Worm (Caenorhabditis elegans) whole organism, late embryonic: ENCODE measurements around the gene skr-20.

ENCODE experiments used
- C08G9.2 ChIP-seq: sonication (generic microtip); optimal IDR thresholded peaks from 2 replicates; lab custom pipeline; 2016; ENCODE audit warnings: mild to moderate bottlenecking, missing genetic modification characterization, moderate library complexity, missing compliant biosample characterization
- C38D4.7 ChIP-seq: fragments of 200-800 bp; sonication (Bioruptor generic); optimal IDR thresholded peaks from 2 replicates; lab custom pipeline; 2018; ENCODE audit warnings: mild to moderate bottlenecking, missing genetic modification characterization, moderate library complexity, missing compliant biosample characterization
- F13H6.1 ChIP-seq: sonication (generic microtip); optimal IDR thresholded peaks from 2 replicates; lab custom pipeline; 2016; ENCODE audit warnings: missing genetic modification characterization, missing compliant biosample characterization
- K02D7.2 ChIP-seq: sonication (generic microtip); optimal IDR thresholded peaks from 2 replicates; lab custom pipeline; 2017; ENCODE audit warnings: mild to moderate bottlenecking, missing genetic modification characterization, missing compliant biosample characterization
- K09A11.1 ChIP-seq: sonication (generic microtip); optimal IDR thresholded peaks from 2 replicates; lab custom pipeline; 2017; ENCODE audit warnings: antibody characterized with exemption, mild to moderate bottlenecking, missing genetic modification characterization, missing compliant biosample characterization; ENCODE audit not compliant: insufficient read depth
- ama-1 ChIP-seq: fragments of 150-350 bp; optimal IDR thresholded peaks from 2 replicates; lab custom pipeline; 2014
- ceh-14 ChIP-seq: sonication (generic microtip); optimal IDR thresholded peaks from 2 replicates; lab custom pipeline; 2016; ENCODE audit warnings: missing genotype, missing genetic modification characterization, missing compliant biosample characterization
- ceh-18 ChIP-seq: sonication (generic microtip); optimal IDR thresholded peaks from 2 replicates; lab custom pipeline; 2016; ENCODE audit warnings: missing genetic modification characterization, missing compliant biosample characterization
- ceh-19 ChIP-seq: fragments of 200-800 bp; sonication (Bioruptor generic); optimal IDR thresholded peaks from 2 replicates; lab custom pipeline; 2018; ENCODE audit warnings: mild to moderate bottlenecking, missing genetic modification characterization, missing compliant biosample characterization
- ceh-2 ChIP-seq: sonication (generic microtip); optimal IDR thresholded peaks from 2 replicates; lab custom pipeline; 2016; ENCODE audit warnings: missing genotype, missing genetic modification characterization, missing compliant biosample characterization
- ceh-22 ChIP-seq: sonication (generic microtip); optimal IDR thresholded peaks from 2 replicates; lab custom pipeline; 2017; ENCODE audit warnings: missing biosample characterization, missing genetic modification characterization
- ceh-30 ChIP-seq: fragments of 150-350 bp; optimal IDR thresholded peaks from 2 replicates; lab custom pipeline; 2014; ENCODE audit warnings: missing biosample characterization, missing genetic modification characterization
- ceh-31 ChIP-seq: sonication (generic microtip); optimal IDR thresholded peaks from 2 replicates; lab custom pipeline; 2016; ENCODE audit warnings: missing genetic modification characterization, missing compliant biosample characterization
- ceh-34 ChIP-seq: sonication (generic microtip); optimal IDR thresholded peaks from 2 replicates; lab custom pipeline; 2016; ENCODE audit warnings: mild to moderate bottlenecking, missing genetic modification characterization, missing compliant biosample characterization
- ceh-45 ChIP-seq: fragments of 200-800 bp; sonication (Bioruptor generic); IDR thresholded peaks from 2 replicates; pipeline ENCODE4 v1.3.6; 2022; ENCODE audit warnings: missing genetic modification reagents, missing genetic modification characterization, missing compliant biosample characterization
- ceh-48 ChIP-seq: sonication (generic microtip); optimal IDR thresholded peaks from 2 replicates; lab custom pipeline; 2016; ENCODE audit warnings: missing genetic modification characterization, inconsistent platforms, missing compliant biosample characterization
- che-1 ChIP-seq: sonication (generic microtip); optimal IDR thresholded peaks from 2 replicates; lab custom pipeline; 2016; ENCODE audit warnings: mild to moderate bottlenecking, missing genetic modification characterization, missing compliant biosample characterization
- dve-1 ChIP-seq: sonication (generic microtip); optimal IDR thresholded peaks from 2 replicates; lab custom pipeline; 2017; ENCODE audit warnings: antibody characterized with exemption, mild to moderate bottlenecking, missing genetic modification characterization, missing compliant biosample characterization
- elt-2 ChIP-seq: sonication (generic microtip); optimal IDR thresholded peaks from 2 replicates; lab custom pipeline; 2016; ENCODE audit warnings: missing genetic modification reagents, missing genetic modification characterization, missing compliant biosample characterization
- elt-4 ChIP-seq: sonication (generic microtip); optimal IDR thresholded peaks from 2 replicates; lab custom pipeline; 2016; ENCODE audit warnings: missing genetic modification characterization, missing compliant biosample characterization
- fax-1 ChIP-seq: sonication (generic microtip); optimal IDR thresholded peaks from 2 replicates; lab custom pipeline; 2016; ENCODE audit warnings: missing genotype, missing genetic modification characterization, missing compliant biosample characterization
- fkh-10 ChIP-seq: fragments of 150-350 bp; optimal IDR thresholded peaks from 2 replicates; lab custom pipeline; 2014; ENCODE audit warnings: missing biosample characterization, missing genetic modification reagents, missing genetic modification characterization
- gmeb-2 ChIP-seq: sonication (generic microtip); optimal IDR thresholded peaks from 2 replicates; lab custom pipeline; 2016; ENCODE audit warnings: missing genetic modification characterization, inconsistent platforms, missing compliant biosample characterization
- hlh-15 ChIP-seq: sonication (generic microtip); optimal IDR thresholded peaks from 2 replicates; lab custom pipeline; 2016; ENCODE audit warnings: missing genetic modification characterization, missing compliant biosample characterization
- hlh-30 ChIP-seq: sonication (generic microtip); optimal IDR thresholded peaks from 2 replicates; lab custom pipeline; 2017; ENCODE audit warnings: antibody characterized with exemption, missing genetic modification characterization, missing compliant biosample characterization; ENCODE audit not compliant: insufficient read depth
- hlh-6 ChIP-seq: sonication (generic microtip); optimal IDR thresholded peaks from 2 replicates; lab custom pipeline; 2016; ENCODE audit warnings: missing genotype, missing genetic modification characterization, missing compliant biosample characterization
- hlh-8 ChIP-seq: sonication (generic microtip); optimal IDR thresholded peaks from 2 replicates; lab custom pipeline; 2016; ENCODE audit warnings: missing genotype, missing genetic modification characterization, missing compliant biosample characterization
- lim-6 ChIP-seq: sonication (generic microtip); optimal IDR thresholded peaks from 2 replicates; lab custom pipeline; 2016; ENCODE audit warnings: missing genetic modification characterization, missing compliant biosample characterization
- lin-11 ChIP-seq: fragments of 200-800 bp; sonication (Bioruptor generic); optimal IDR thresholded peaks from 2 replicates; lab custom pipeline; 2018; ENCODE audit warnings: mild to moderate bottlenecking, missing genetic modification characterization, missing compliant biosample characterization
- nfya-1 ChIP-seq: sonication (generic microtip); optimal IDR thresholded peaks from 2 replicates; lab custom pipeline; 2017; ENCODE audit warnings: missing genetic modification characterization, mild to moderate bottlenecking, missing compliant biosample characterization, antibody characterized with exemption, moderate library complexity
- nhr-232 ChIP-seq: sonication (generic microtip); optimal IDR thresholded peaks from 2 replicates; lab custom pipeline; 2016; ENCODE audit warnings: missing genetic modification characterization, missing compliant biosample characterization
- npax-4 ChIP-seq: sonication (generic microtip); optimal IDR thresholded peaks from 2 replicates; lab custom pipeline; 2016; ENCODE audit warnings: missing genetic modification characterization, missing compliant biosample characterization
- odd-2 ChIP-seq: sonication (generic microtip); optimal IDR thresholded peaks from 2 replicates; lab custom pipeline; 2017; ENCODE audit warnings: antibody characterized with exemption, mild to moderate bottlenecking, missing genetic modification characterization, missing compliant biosample characterization
- pag-3 ChIP-seq: sonication (generic microtip); optimal IDR thresholded peaks from 2 replicates; lab custom pipeline; 2016; ENCODE audit warnings: missing compliant biosample characterization, missing genetic modification characterization, borderline replicate concordance
- pha-4 ChIP-seq: fragments of 150-350 bp; optimal IDR thresholded peaks from 2 replicates; lab custom pipeline; 2018; ENCODE audit warnings: missing biosample characterization, missing genetic modification reagents, missing genetic modification characterization
- rnt-1 ChIP-seq: sonication (generic microtip); optimal IDR thresholded peaks from 2 replicates; lab custom pipeline; 2016; ENCODE audit warnings: missing genetic modification characterization, missing compliant biosample characterization
- sox-2 ChIP-seq: fragments of 200-800 bp; sonication (Bioruptor generic); IDR thresholded peaks from 2 replicates; pipeline ENCODE4 v1.3.6; 2022; ENCODE audit warnings: missing genetic modification reagents, missing genetic modification characterization, missing compliant biosample characterization
- sox-4 ChIP-seq: sonication (generic microtip); optimal IDR thresholded peaks from 2 replicates; lab custom pipeline; 2017; ENCODE audit warnings: mild to moderate bottlenecking, missing genetic modification characterization, inconsistent platforms, missing compliant biosample characterization
- tbx-2 ChIP-seq: sonication (generic microtip); optimal IDR thresholded peaks from 2 replicates; lab custom pipeline; 2016; ENCODE audit warnings: missing genetic modification characterization, missing compliant biosample characterization
- tbx-7 ChIP-seq: sonication (generic microtip); optimal IDR thresholded peaks from 2 replicates; lab custom pipeline; 2016; ENCODE audit warnings: missing genotype, missing genetic modification characterization, missing compliant biosample characterization
- ttx-3 ChIP-seq: sonication (generic microtip); optimal IDR thresholded peaks from 2 replicates; lab custom pipeline; 2016; ENCODE audit warnings: missing genetic modification reagents, missing genetic modification characterization, missing compliant biosample characterization
- unc-3 ChIP-seq, 2 experiments: fragments of 200-800 bp in 1 of 2; sonication (Bioruptor generic) in 1 of 2; sonication (generic microtip) in 1 of 2; conservative IDR thresholded peaks in 1 of 2; optimal IDR thresholded peaks in 1 of 2; 2 replicates each; pipeline versions ENCODE4 v1.3.6 to Lab custom; 2016 to 2022; ENCODE audit warnings: missing compliant biosample characterization in 2 of 2, missing genetic modification characterization in 2 of 2, missing genetic modification reagents in 1 of 2
- unc-42 ChIP-seq: sonication (generic microtip); optimal IDR thresholded peaks from 2 replicates; lab custom pipeline; 2016; ENCODE audit warnings: missing genotype, missing genetic modification characterization, missing compliant biosample characterization
- unc-55 ChIP-seq: sonication (generic microtip); optimal IDR thresholded peaks from 2 replicates; lab custom pipeline; 2017; ENCODE audit warnings: missing biosample characterization, missing genetic modification reagents, missing genetic modification characterization
- ztf-16 ChIP-seq: sonication (generic microtip); optimal IDR thresholded peaks from 2 replicates; lab custom pipeline; 2017; ENCODE audit warnings: missing genetic modification characterization, missing compliant biosample characterization

skr-20 gene

DNA sequence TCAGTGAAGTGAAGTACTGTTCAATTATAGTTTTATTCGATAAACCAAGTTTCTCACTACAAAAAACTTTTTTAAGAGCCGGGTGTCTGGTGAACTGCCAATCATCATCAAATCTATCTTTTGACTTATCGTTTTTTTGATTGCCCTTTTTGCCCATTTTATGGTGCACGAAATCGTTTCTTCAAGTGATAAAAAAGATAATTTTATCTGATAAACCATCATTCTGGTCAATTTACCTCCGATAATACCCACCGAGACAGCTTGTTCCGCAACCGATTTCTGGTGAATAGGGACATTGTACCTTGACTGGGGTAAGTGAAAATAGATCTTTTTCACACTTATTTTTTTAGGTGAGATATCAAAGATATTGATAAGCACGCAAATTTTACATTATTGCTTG lies 34.2 kb upstream of the skr-20 start, which contains the start of gene K08H2.10:
TSS of gene K08H2.10 (plus strand) at position 230 of the 400 bp plus-strand sequence.
- TF ChIP-seq fkh-10 (GFP tag; lab: Kevin White, UChicago), result no peak
- no peak for TF ChIP-seq K09A11.1 (tag; lab: Kevin White, UChicago)
- TF ChIP-seq elt-2 (tag; lab: Kevin White, UChicago), result peak; percentile 92
- TF ChIP-seq, all 69 proteins: peak for 1

DNA sequence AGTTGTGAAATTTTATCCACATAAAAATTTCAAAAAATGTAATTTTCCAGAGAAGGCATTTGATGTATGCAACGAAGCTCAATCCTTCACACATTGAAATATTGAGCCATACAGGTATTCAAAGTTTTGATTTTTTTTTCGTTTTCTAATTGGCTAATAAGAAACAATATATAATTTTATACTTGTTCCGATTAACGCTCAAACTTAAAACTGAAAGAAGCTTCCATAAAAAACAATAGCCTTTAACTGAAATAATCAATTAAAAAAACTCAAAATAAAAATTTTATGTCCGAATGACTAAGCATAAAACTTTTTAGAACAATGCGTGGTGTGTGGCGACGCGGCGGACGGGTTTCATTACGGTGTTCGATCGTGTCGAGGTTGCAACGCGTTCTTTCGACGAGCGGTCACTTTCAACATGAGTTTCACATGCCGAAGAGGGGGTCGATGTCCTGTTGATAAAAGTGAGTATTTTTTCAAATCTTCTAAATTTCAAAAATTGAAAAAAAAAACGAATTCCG lies 28.6 kb upstream of the skr-20 start, which contains the start of gene nhr-32:
TSS of gene nhr-32 (plus strand) at position 51 of the 521 bp plus-strand sequence.
- TF ChIP-seq ceh-30 (no peak), hlh-30 (tag; lab: Kevin White, UChicago) (no peak), ceh-14 (no peak), hlh-15 (no peak), ceh-18 (tag; lab: Kevin White, UChicago) (no peak), C08G9.2 (tag; lab: Kevin White, UChicago) (no peak), tbx-7 (no peak), lin-11 (tag; lab: Kevin White, UChicago) (no peak), ceh-31 (tag; lab: Kevin White, UChicago) (no peak), rnt-1 (tag; lab: Kevin White, UChicago) (no peak), fax-1 (tag; lab: Kevin White, UChicago) (no peak), ceh-19 (GFP tag; lab: Kevin White, UChicago) (no peak), ceh-45 (GFP tag; lab: Robert Waterston, UW) (no peak), C38D4.7 (no peak), hlh-8 (tag; lab: Kevin White, UChicago) (no peak), ttx-3 (no peak)

DNA sequence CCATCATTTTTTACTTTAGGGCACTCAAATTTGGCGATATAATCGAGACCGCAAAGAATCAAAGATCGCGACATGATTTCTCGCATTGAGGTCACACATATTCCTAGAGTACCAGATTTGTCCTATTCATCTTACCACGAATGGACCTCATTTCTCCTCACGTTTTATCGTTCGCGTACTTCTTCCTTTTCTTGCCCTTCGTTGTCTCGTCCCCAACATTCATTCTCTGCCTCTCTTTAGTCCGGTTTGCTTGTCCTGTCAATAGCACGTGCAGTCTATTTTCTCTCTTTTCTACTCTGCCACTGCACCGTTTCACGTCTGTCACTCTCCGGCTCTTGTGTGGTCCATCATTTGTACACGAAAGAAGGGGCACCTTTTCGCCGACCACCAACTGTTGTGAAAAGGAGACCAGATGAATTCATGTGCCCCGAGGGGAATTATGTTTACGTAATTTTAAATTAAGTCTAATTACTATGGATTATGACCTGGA lies 28.1 kb upstream of the skr-20 start:
- TF ChIP-seq lin-11 (tag; lab: Kevin White, UChicago) (no peak), unc-42 (tag; lab: Kevin White, UChicago) (peak; percentile 41), fax-1 (tag; lab: Kevin White, UChicago) (no peak), hlh-6 (tag; lab: Kevin White, UChicago) (peak; percentile 17), C08G9.2 (tag; lab: Kevin White, UChicago) (no peak), ceh-48 (tag; lab: Kevin White, UChicago) (peak; percentile 19), ceh-2 (tag; lab: Kevin White, UChicago) (peak; percentile 14), ama-1 (lab: Kevin White, UChicago) (no peak), unc-3 (GFP tag; conservative IDR thresholded peaks at IDR 0.05; lab: Robert Waterston, UW) (no peak), unc-3 (tag; optimal IDR thresholded peaks at IDR 0.05; lab: Kevin White, UChicago) (no peak), odd-2 (tag; lab: Kevin White, UChicago) (no peak), dve-1 (tag; lab: Kevin White, UChicago) (peak; percentile 10), gmeb-2 (tag; lab: Kevin White, UChicago) (no peak), sox-2 (GFP tag; lab: Robert Waterston, UW) (no peak), ceh-30 (no peak), rnt-1 (tag; lab: Kevin White, UChicago) (peak; percentile 51), hlh-30 (tag; lab: Kevin White, UChicago) (peak; percentile 94), ceh-22 (tag; lab: Kevin White, UChicago) (no peak), nhr-232 (tag; lab: Kevin White, UChicago) (no peak), sox-4 (tag; lab: Kevin White, UChicago) (no peak), ceh-31 (tag; lab: Kevin White, UChicago) (peak; percentile 88), pha-4 (tag; lab: Kevin White, UChicago) (no peak), elt-2 (tag; lab: Kevin White, UChicago) (no peak), npax-4 (tag; lab: Kevin White, UChicago) (no peak), ztf-16 (tag; lab: Kevin White, UChicago) (no peak), F13H6.1 (tag; lab: Kevin White, UChicago) (peak; percentile 9), ceh-34 (tag; lab: Kevin White, UChicago) (peak; percentile 61), ceh-19 (GFP tag; lab: Kevin White, UChicago) (peak; percentile 16), K09A11.1 (tag; lab: Kevin White, UChicago) (no peak), unc-55 (peak; percentile 83), elt-4 (tag; lab: Kevin White, UChicago) (no peak), K02D7.2 (tag; lab: Kevin White, UChicago) (no peak), nfya-1 (tag; lab: Kevin White, UChicago) (peak; percentile 70), tbx-2 (tag; lab: Kevin White, UChicago) (peak; percentile 69), pag-3 (no peak), che-1 (tag; lab: Kevin White, UChicago) (no peak), fkh-10 (GFP tag; lab: Kevin White, UChicago) (no peak), lim-6 (tag; lab: Kevin White, UChicago) (no peak), tbx-7 (no peak), ceh-45 (GFP tag; lab: Robert Waterston, UW) (no peak)
